Worm (Caenorhabditis elegans): ENCODE measurements around the gene fbxa-184.

DNA sequence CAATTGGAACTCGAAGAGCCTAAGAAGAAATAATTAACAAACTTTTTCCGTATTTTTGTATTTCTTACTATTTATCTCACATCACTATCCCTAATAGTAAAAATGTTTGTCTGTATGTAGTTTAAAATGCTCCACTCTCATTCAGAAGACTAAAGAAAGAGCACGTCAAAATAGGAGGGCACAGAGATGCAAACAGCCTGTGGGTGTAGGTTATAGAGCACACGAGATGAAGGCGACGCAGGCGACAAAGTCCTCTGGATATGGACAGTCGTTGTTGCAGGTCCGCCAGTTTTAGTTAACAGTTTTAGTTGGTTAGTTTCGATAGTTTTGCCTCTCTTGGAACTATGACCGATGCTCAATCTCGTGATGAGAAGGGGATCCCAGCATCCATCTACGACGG, 21.9 kb downstream of the fbxa-184 start, which contains the start of gene ceh-82:
- TF ChIP-seq madf-3 (GFP tag; IDR thresholded peaks at IDR 0.05) (no peak), F49E8.2 (tag; optimal IDR thresholded peaks at IDR 0.05; ENCODE audit: insufficient read depth) (no peak), ztf-18 (tag; optimal IDR thresholded peaks at IDR 0.05) (no peak), mcd-1 (GFP tag; IDR thresholded peaks at IDR 0.05) (no peak), chd-7 (tag; optimal IDR thresholded peaks at IDR 0.05) (no peak), ceh-79 (tag; optimal IDR thresholded peaks at IDR 0.05) (no peak), lir-1 (GFP tag; conservative IDR thresholded peaks at IDR 0.05) (no peak), athp-1 (tag; optimal IDR thresholded peaks at IDR 0.05) (no peak), hsf-1 (GFP tag; IDR thresholded peaks at IDR 0.05) (no peak), akir-1 (GFP tag; optimal IDR thresholded peaks at IDR 0.05) (no peak)

Measured in whole organism, young adult.